Worm (Caenorhabditis elegans) whole organism, L2 larva: Measurements from ENCODE around the gene cks-1.

Experiments
- C34F6.9 ChIP-seq: fragments of 150-350 bp; optimal IDR thresholded peaks from 2 replicates; lab custom pipeline; 2014; ENCODE audit warnings: missing biosample characterization, missing genetic modification characterization
- F13H6.1 ChIP-seq: sonication (generic microtip); optimal IDR thresholded peaks from 2 replicates; lab custom pipeline; 2016; ENCODE audit warnings: missing genetic modification characterization, missing compliant biosample characterization
- R02D3.7 ChIP-seq: fragments of 150-350 bp; optimal IDR thresholded peaks from 2 replicates; lab custom pipeline; 2014; ENCODE audit warnings: missing biosample characterization, missing genetic modification characterization
- Y55F3AM.14 ChIP-seq: fragments of 200-800 bp; sonication (Bioruptor generic); optimal IDR thresholded peaks from 2 replicates; lab custom pipeline; 2018; ENCODE audit warnings: mild to moderate bottlenecking, missing genetic modification characterization, missing compliant biosample characterization
- ZK546.5 ChIP-seq: sonication (generic microtip); optimal IDR thresholded peaks from 2 replicates; lab custom pipeline; 2017; ENCODE audit warnings: missing biosample characterization, missing genetic modification characterization
- aly-2 ChIP-seq: fragments of 150-350 bp; optimal IDR thresholded peaks from 2 replicates; lab custom pipeline; 2014; ENCODE audit warnings: missing biosample characterization, missing genetic modification characterization
- ceh-16 ChIP-seq: fragments of 150-350 bp; optimal IDR thresholded peaks from 2 replicates; lab custom pipeline; 2014; ENCODE audit warnings: missing biosample characterization, missing genetic modification characterization
- ceh-82 ChIP-seq: fragments of 150-350 bp; optimal IDR thresholded peaks from 2 replicates; lab custom pipeline; 2014; ENCODE audit warnings: missing biosample characterization, missing genetic modification characterization
- crh-2 ChIP-seq: sonication (generic microtip); optimal IDR thresholded peaks from 2 replicates; lab custom pipeline; 2017; ENCODE audit warnings: missing biosample characterization, missing genetic modification characterization
- dmd-4 ChIP-seq: sonication (generic microtip); optimal IDR thresholded peaks from 2 replicates; lab custom pipeline; 2017; ENCODE audit warnings: missing biosample characterization, missing genetic modification characterization
- egl-27 ChIP-seq: sonication (generic microtip); optimal IDR thresholded peaks from 3 replicates; lab custom pipeline; 2017; ENCODE audit warnings: missing biosample characterization, missing genetic modification reagents, missing genetic modification characterization
- elt-1 ChIP-seq: fragments of 150-350 bp; optimal IDR thresholded peaks from 2 replicates; lab custom pipeline; 2014; ENCODE audit warnings: missing biosample characterization, missing genetic modification characterization
- elt-3 ChIP-seq: sonication (generic microtip); optimal IDR thresholded peaks from 2 replicates; lab custom pipeline; 2017; ENCODE audit warnings: missing biosample characterization, missing genetic modification characterization
- fos-1 ChIP-seq: fragments of 150-350 bp; optimal IDR thresholded peaks from 2 replicates; lab custom pipeline; 2014; ENCODE audit warnings: missing biosample characterization, missing genetic modification characterization
- gmeb-1 ChIP-seq: fragments of 150-350 bp; optimal IDR thresholded peaks from 2 replicates; lab custom pipeline; 2014; ENCODE audit warnings: missing biosample characterization, missing genetic modification characterization
- lin-11 ChIP-seq: fragments of 150-350 bp; sonication (generic microtip); optimal IDR thresholded peaks from 2 replicates; lab custom pipeline; 2014; ENCODE audit warnings: missing biosample characterization, missing genetic modification characterization, inconsistent platforms, mixed read lengths
- lin-13 ChIP-seq: fragments of 150-350 bp; optimal IDR thresholded peaks from 2 replicates; lab custom pipeline; 2014; ENCODE audit warnings: missing biosample characterization, missing genetic modification reagents, missing genetic modification characterization
- lin-39 ChIP-seq: fragments of 150-350 bp; optimal IDR thresholded peaks from 2 replicates; lab custom pipeline; 2014; ENCODE audit warnings: missing biosample characterization, missing genetic modification reagents, missing genetic modification characterization
- lsy-2 ChIP-seq, 2 experiments: fragments of 150-350 bp in 1 of 2; sonication (generic microtip) in 1 of 2; optimal IDR thresholded peaks; 2 replicates each; lab custom pipeline; 2014 to 2017; ENCODE audit warnings: missing biosample characterization in 2 of 2, missing genetic modification characterization in 2 of 2
- mbf-1 ChIP-seq: sonication (generic microtip); optimal IDR thresholded peaks from 2 replicates; lab custom pipeline; 2017; ENCODE audit warnings: missing biosample characterization, missing genetic modification characterization
- nhr-10 ChIP-seq: sonication (generic microtip); optimal IDR thresholded peaks from 2 replicates; lab custom pipeline; 2017; ENCODE audit warnings: missing biosample characterization, missing genetic modification characterization
- nhr-11 ChIP-seq: fragments of 150-350 bp; optimal IDR thresholded peaks from 2 replicates; lab custom pipeline; 2014; ENCODE audit warnings: missing biosample characterization, missing genetic modification characterization
- nhr-12 ChIP-seq: fragments of 150-350 bp; optimal IDR thresholded peaks from 2 replicates; lab custom pipeline; 2014; ENCODE audit warnings: missing biosample characterization, missing genetic modification characterization
- nhr-129 ChIP-seq: fragments of 150-350 bp; optimal IDR thresholded peaks from 2 replicates; lab custom pipeline; 2014; ENCODE audit warnings: missing biosample characterization, missing genetic modification characterization
- nhr-21 ChIP-seq: fragments of 150-350 bp; optimal IDR thresholded peaks from 2 replicates; lab custom pipeline; 2014; ENCODE audit warnings: missing biosample characterization, missing genetic modification characterization
- nhr-23 ChIP-seq: fragments of 150-350 bp; optimal IDR thresholded peaks from 2 replicates; lab custom pipeline; 2014; ENCODE audit warnings: missing biosample characterization, missing genetic modification reagents, missing genetic modification characterization
- nhr-237 ChIP-seq: fragments of 150-350 bp; optimal IDR thresholded peaks from 2 replicates; lab custom pipeline; 2014; ENCODE audit warnings: missing biosample characterization, missing genetic modification characterization
- nhr-6 ChIP-seq: fragments of 150-350 bp; optimal IDR thresholded peaks from 2 replicates; lab custom pipeline; 2014; ENCODE audit warnings: missing biosample characterization, missing genetic modification characterization
- nhr-77 ChIP-seq: fragments of 150-350 bp; optimal IDR thresholded peaks from 2 replicates; lab custom pipeline; 2014; ENCODE audit warnings: missing biosample characterization, missing genetic modification characterization
- peb-1 ChIP-seq: fragments of 150-350 bp; optimal IDR thresholded peaks from 2 replicates; lab custom pipeline; 2014; ENCODE audit warnings: missing biosample characterization, missing genetic modification characterization
- sem-4 ChIP-seq: fragments of 150-350 bp; optimal IDR thresholded peaks from 2 replicates; lab custom pipeline; 2014; ENCODE audit warnings: missing biosample characterization, missing genetic modification reagents, missing genetic modification characterization
- skn-1 ChIP-seq: sonication (generic microtip); optimal IDR thresholded peaks from 2 replicates; lab custom pipeline; 2017; ENCODE audit warnings: missing biosample characterization, missing genetic modification characterization
- sma-3 ChIP-seq: sonication (generic microtip); optimal IDR thresholded peaks from 2 replicates; lab custom pipeline; 2016; ENCODE audit warnings: missing genetic modification reagents, missing genetic modification characterization, missing compliant biosample characterization
- sma-9 ChIP-seq, 2 experiments: fragments of 150-350 bp in 1 of 2; sonication (generic microtip) in 1 of 2; optimal IDR thresholded peaks; 2 replicates each; lab custom pipeline; 2014 to 2016; ENCODE audit warnings: missing genetic modification characterization in 2 of 2, mild to moderate bottlenecking in 1 of 2, missing biosample characterization in 1 of 2, missing compliant biosample characterization in 1 of 2, missing genetic modification reagents in 1 of 2, moderate library complexity in 1 of 2
- snpc-4 ChIP-seq: fragments of 150-350 bp; optimal IDR thresholded peaks from 2 replicates; lab custom pipeline; 2014; ENCODE audit warnings: missing biosample characterization, missing genetic modification characterization
- unc-39 ChIP-seq: fragments of 150-350 bp; optimal IDR thresholded peaks from 2 replicates; lab custom pipeline; 2014; ENCODE audit warnings: missing biosample characterization, missing genetic modification characterization
- unc-55 ChIP-seq: fragments of 150-350 bp; sonication (generic microtip); optimal IDR thresholded peaks from 3 replicates; lab custom pipeline; 2014; ENCODE audit warnings: missing biosample characterization, missing genetic modification reagents, missing genetic modification characterization
- unc-62 ChIP-seq: fragments of 150-350 bp; optimal IDR thresholded peaks from 2 replicates; lab custom pipeline; 2014; ENCODE audit warnings: missing biosample characterization, missing genetic modification reagents, missing genetic modification characterization
- zag-1 ChIP-seq: fragments of 150-350 bp; optimal IDR thresholded peaks from 2 replicates; lab custom pipeline; 2014; ENCODE audit warnings: missing biosample characterization, missing genetic modification characterization
- ztf-1 ChIP-seq: fragments of 200-800 bp; sonication (Bioruptor generic); conservative IDR thresholded peaks from 2 replicates; pipeline ENCODE4 v1.3.6; 2022; ENCODE audit warnings: missing genetic modification characterization, missing compliant biosample characterization
- ztf-11 ChIP-seq: sonication (generic microtip); optimal IDR thresholded peaks from 2 replicates; lab custom pipeline; 2017; ENCODE audit warnings: missing biosample characterization, missing genetic modification characterization

Gene cks-1

DNA sequence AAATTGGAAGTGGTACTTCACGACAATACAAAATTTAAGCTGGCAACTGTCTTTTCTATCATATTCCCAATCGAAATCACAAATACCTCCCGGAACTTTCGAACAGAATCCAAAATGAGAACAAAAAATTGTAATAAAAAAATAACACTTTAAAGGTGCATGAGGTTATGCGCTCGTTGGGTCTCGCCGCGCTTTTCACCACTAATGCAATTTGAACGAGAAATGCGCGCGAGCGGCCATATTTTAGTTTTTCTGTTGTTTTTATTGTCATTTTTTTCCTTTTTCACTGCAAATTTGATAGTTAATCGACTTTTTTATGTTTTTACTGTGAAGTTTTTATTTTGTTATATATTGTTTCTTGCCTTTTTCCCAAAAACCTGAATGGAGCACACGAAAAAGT lies 2.7 kb upstream of the cks-1 start, which contains the start of gene mes-6:
mes-6 (plus strand) TSS at position 229 of the 400 bp plus-strand sequence.
- TF ChIP-seq nhr-12 (no peak), ZK546.5 (tag; lab: Kevin White, UChicago) (no peak), lin-13 (GFP tag; lab: Kevin White, UChicago) (peak; percentile 48), C34F6.9 (tag; lab: Kevin White, UChicago) (peak; percentile 45), ceh-16 (no peak), F13H6.1 (tag; lab: Kevin White, UChicago) (no peak), nhr-77 (tag; lab: Kevin White, UChicago) (no peak), elt-1 (tag; lab: Kevin White, UChicago) (no peak), Y55F3AM.14 (GFP tag; lab: Kevin White, UChicago) (no peak), sem-4 (tag; lab: Kevin White, UChicago) (no peak), gmeb-1 (tag; lab: Kevin White, UChicago) (peak; percentile 82), R02D3.7 (no peak), ztf-1 (no peak), nhr-237 (tag; lab: Kevin White, UChicago) (no peak), unc-55 (peak; percentile 67), elt-3 (tag; lab: Kevin White, UChicago) (no peak), lsy-2 (tag; optimal IDR thresholded peaks at IDR 0.05; lab: Kevin White, UChicago) (peak in 1 of 2 experiments; percentile 70), fos-1 (peak; percentile 14), nhr-10 (tag; lab: Kevin White, UChicago) (no peak), unc-62 (no peak), sma-3 (GFP tag; lab: Kevin White, UChicago) (peak; percentile 2), nhr-129 (tag; lab: Kevin White, UChicago) (peak; percentile 17), unc-39 (no peak), snpc-4 (tag; lab: Kevin White, UChicago) (peak; percentile 17), aly-2 (tag; lab: Kevin White, UChicago) (no peak), nhr-6 (tag; lab: Kevin White, UChicago) (no peak), lin-11 (tag; lab: Kevin White, UChicago) (no peak), skn-1 (tag; lab: Kevin White, UChicago) (no peak), ztf-11 (tag; lab: Kevin White, UChicago) (no peak), dmd-4 (tag; lab: Kevin White, UChicago) (no peak), crh-2 (peak; percentile 33), nhr-21 (tag; lab: Kevin White, UChicago) (no peak), egl-27 (no peak), ceh-82 (tag; lab: Kevin White, UChicago) (no peak), peb-1 (tag; lab: Kevin White, UChicago) (no peak)
- TF ChIP-seq, all 48 proteins: peak for 10

DNA sequence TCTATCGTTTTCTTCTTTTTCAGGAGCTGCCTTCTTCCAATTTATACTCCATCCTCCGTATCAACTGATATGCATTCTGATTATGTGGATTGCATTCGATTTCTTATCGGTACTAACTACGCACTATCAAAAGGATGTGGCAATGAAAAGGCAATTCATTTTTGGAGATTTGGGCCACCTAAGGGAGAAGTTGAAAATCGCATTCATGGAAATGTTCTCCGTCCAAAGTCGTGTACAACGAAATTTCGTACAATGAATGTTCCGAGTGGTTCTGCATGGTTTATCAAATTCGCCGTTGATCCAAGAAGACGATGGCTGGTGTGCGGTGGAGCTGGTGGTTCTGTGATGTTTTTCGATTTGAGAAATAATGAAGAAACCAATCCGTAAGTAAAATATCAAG lies 1.0 kb upstream of the cks-1 start, which contains the start of gene C09G4.4:
C09G4.4 (plus strand) TSS at position 301 of the 400 bp plus-strand sequence.
- no peak for TF ChIP-seq fos-1
- TF ChIP-seq nhr-23 (tag; lab: Kevin White, UChicago): no peak
- no peak for TF ChIP-seq ZK546.5 (tag; lab: Kevin White, UChicago)
- TF ChIP-seq C34F6.9 (tag; lab: Kevin White, UChicago): no peak
- no peak for TF ChIP-seq nhr-11 (tag; lab: Kevin White, UChicago)
- TF ChIP-seq lin-11 (tag; lab: Kevin White, UChicago): no peak
- TF ChIP-seq skn-1 (tag; lab: Kevin White, UChicago): no peak
- no peak for TF ChIP-seq unc-55
- TF ChIP-seq sma-9 (GFP tag; optimal IDR thresholded peaks at IDR 0.05; lab: Kevin White, UChicago): no peak
- TF ChIP-seq sma-9 (tag; optimal IDR thresholded peaks at IDR 0.05; lab: Kevin White, UChicago): no peak
- TF ChIP-seq lin-39 (tag; lab: Kevin White, UChicago): no peak
- TF ChIP-seq nhr-237 (tag; lab: Kevin White, UChicago): no peak

DNA sequence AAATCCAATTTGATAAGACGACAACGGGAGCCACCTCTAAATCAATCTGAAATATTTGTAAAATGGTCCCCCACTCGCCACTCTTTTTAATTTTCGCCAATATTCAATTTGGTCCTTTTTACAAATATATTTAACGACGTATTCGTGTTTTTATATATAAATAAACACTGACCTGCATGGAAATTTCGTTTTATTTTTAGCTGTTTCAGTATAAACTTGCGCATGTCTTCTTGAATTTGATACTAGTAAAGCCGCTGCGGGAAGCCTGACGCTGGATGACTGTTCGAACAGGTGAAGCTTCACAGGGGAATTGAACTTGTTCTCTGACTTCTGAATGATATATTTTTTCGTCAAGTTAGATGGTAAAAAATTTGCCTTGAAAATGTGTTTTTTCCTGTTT lies 827 bp downstream of the cks-1 start:
- TF ChIP-seq nhr-77 (tag; lab: Kevin White, UChicago) (no peak), aly-2 (tag; lab: Kevin White, UChicago) (no peak), lsy-2 (tag; optimal IDR thresholded peaks at IDR 0.05; lab: Kevin White, UChicago) (no peak), mbf-1 (tag; lab: Kevin White, UChicago) (no peak), nhr-23 (tag; lab: Kevin White, UChicago) (no peak), lin-39 (tag; lab: Kevin White, UChicago) (no peak), lin-13 (GFP tag; lab: Kevin White, UChicago) (no peak), nhr-11 (tag; lab: Kevin White, UChicago) (no peak), F13H6.1 (tag; lab: Kevin White, UChicago) (no peak), unc-55 (no peak), elt-3 (tag; lab: Kevin White, UChicago) (no peak), ceh-82 (tag; lab: Kevin White, UChicago) (no peak), sma-9 (GFP tag; optimal IDR thresholded peaks at IDR 0.05; lab: Kevin White, UChicago) (no peak), sma-9 (tag; optimal IDR thresholded peaks at IDR 0.05; lab: Kevin White, UChicago) (no peak), nhr-10 (tag; lab: Kevin White, UChicago) (no peak), ZK546.5 (tag; lab: Kevin White, UChicago) (no peak), zag-1 (no peak)
